Worm (Caenorhabditis elegans) whole organism, L4/young adult: ENCODE data around the gene F10E9.2.

ENCODE experiments used
- W03F9.2 ChIP-seq: fragments of 150-350 bp; optimal IDR thresholded peaks from 2 replicates; lab custom pipeline; 2014; ENCODE audit warnings: missing biosample characterization, missing genetic modification characterization
- dao-5 ChIP-seq: sonication (generic microtip); optimal IDR thresholded peaks from 2 replicates; lab custom pipeline; 2016; ENCODE audit warnings: missing genotype, missing genetic modification characterization, moderate library complexity, missing compliant biosample characterization

- TF ChIP-seq W03F9.2 (peak; percentile 65), dao-5 (tag; lab: Kevin White, UChicago) (no peak)
Measured at ce11 chrIII:8358213-8358672, 45.8 kb downstream of the F10E9.2 start, which contains the start of the genes R05D3.8 and rfp-1.
